ENCODE assay signal across 1 worm cellular context in the genomic region with DNA sequence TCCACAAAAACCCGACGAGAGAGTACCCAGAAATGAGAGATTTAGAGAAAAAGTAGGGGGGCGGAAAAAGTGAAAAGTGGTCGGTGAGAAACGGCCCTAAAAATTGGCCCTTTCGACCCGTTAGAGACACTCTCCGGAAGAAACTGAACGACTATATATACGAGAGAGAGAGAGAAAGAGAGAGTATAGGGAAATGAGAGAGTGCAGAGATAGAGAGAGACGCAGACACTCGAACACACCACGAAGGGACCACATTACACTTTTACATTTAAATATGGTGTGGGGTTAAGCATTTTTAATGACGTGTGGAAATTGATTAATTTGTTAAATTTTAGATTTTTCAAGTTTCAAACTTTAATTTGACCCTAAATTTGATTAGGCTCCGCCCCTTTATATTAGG.
TF ChIP-seq lines count a peak whose summit lies in the region.

No protein-coding gene starts in this region.

TF ChIP-seq in whole organism, L1 larva, 84 proteins besides CTCF, POLR2A, EP300 and RAD21 (continued from another document):
- TF ChIP-seq nhr-20 (tag; optimal IDR thresholded peaks at IDR 0.05; lab: Kevin White, UChicago) (no peak), nhr-84 (tag; optimal IDR thresholded peaks at IDR 0.05; lab: Kevin White, UChicago) (no peak), xbp-1 (tag; optimal IDR thresholded peaks at IDR 0.05; lab: Kevin White, UChicago) (peak; percentile 1), nhr-90 (tag; optimal IDR thresholded peaks at IDR 0.05; lab: Kevin White, UChicago; ENCODE audit: poor library complexity) (no peak), elt-2 (tag; optimal IDR thresholded peaks at IDR 0.05; lab: Kevin White, UChicago) (no peak), swsn-7 (tag; optimal IDR thresholded peaks at IDR 0.05; lab: Kevin White, UChicago) (peak; percentile 46), fos-1 (tag; optimal IDR thresholded peaks at IDR 0.05; lab: Kevin White, UChicago) (no peak), tbx-2 (tag; optimal IDR thresholded peaks at IDR 0.05; lab: Kevin White, UChicago) (peak; percentile 36), nhr-71 (tag; optimal IDR thresholded peaks at IDR 0.05; lab: Kevin White, UChicago) (peak; percentile 61), nhr-85 (tag; lab: Kevin White, UChicago) (no peak), unc-86 (tag; optimal IDR thresholded peaks at IDR 0.05; lab: Kevin White, UChicago) (peak; percentile 51), fkh-10 (GFP tag; optimal IDR thresholded peaks at IDR 0.05; lab: Kevin White, UChicago) (no peak), mab-9 (GFP tag; IDR thresholded peaks at IDR 0.05; lab: Robert Waterston, UW) (no peak), isw-1 (GFP tag; IDR thresholded peaks at IDR 0.05; lab: Robert Waterston, UW) (peak; percentile 14), Y116A8C.19 (tag; optimal IDR thresholded peaks at IDR 0.05; lab: Kevin White, UChicago; ENCODE audit: borderline replicate concordance) (no peak), efl-3 (GFP tag; optimal IDR thresholded peaks at IDR 0.05; lab: Kevin White, UChicago) (no peak)
TF ChIP-seq in whole organism, L1 larva: peak in this region for 13.
